Worm (Caenorhabditis elegans): ENCODE measurements around the gene mcm-5.

The mcm-5 gene

ce11 chrIII:4314502-4314901 lies 23.4 kb upstream of the mcm-5 start:
- TF ChIP-seq elt-2 (tag; optimal IDR thresholded peaks at IDR 0.05) (peak; percentile 51), ceh-16 (tag; optimal IDR thresholded peaks at IDR 0.05) (no peak), lsy-12 (tag; optimal IDR thresholded peaks at IDR 0.05) (no peak), unc-62 (GFP tag; optimal IDR thresholded peaks at IDR 0.05) (no peak), lin-39 (tag; optimal IDR thresholded peaks at IDR 0.05) (no peak), ZK546.5 (tag; optimal IDR thresholded peaks at IDR 0.05) (no peak), ceh-9 (tag; optimal IDR thresholded peaks at IDR 0.05) (no peak), fkh-10 (GFP tag; optimal IDR thresholded peaks at IDR 0.05) (no peak), R02D3.7 (tag; optimal IDR thresholded peaks at IDR 0.05) (no peak), sea-2 (GFP tag; optimal IDR thresholded peaks at IDR 0.05) (no peak), mdl-1 (tag; optimal IDR thresholded peaks at IDR 0.05) (no peak), ceh-28 (tag; optimal IDR thresholded peaks at IDR 0.05) (peak; percentile 16), fkh-2 (tag; optimal IDR thresholded peaks at IDR 0.05) (no peak), tbx-2 (tag; optimal IDR thresholded peaks at IDR 0.05) (no peak)

ce11 chrIII:4313061-4313962 lies 22.2 kb upstream of the mcm-5 start, which contains the start of the genes evl-14 and dcn-1:
Gene evl-14 (minus strand): TSS chrIII:4313128.
Gene dcn-1 (plus strand): TSS chrIII:4313912.
- TF ChIP-seq nhr-76 (tag; optimal IDR thresholded peaks at IDR 0.05), result no peak
- TF ChIP-seq nfya-1 (tag; optimal IDR thresholded peaks at IDR 0.05; ENCODE audit: insufficient read depth), result peak; percentile 88
- no peak for TF ChIP-seq lsy-12 (tag; optimal IDR thresholded peaks at IDR 0.05)
- TF ChIP-seq mdl-1 (tag; optimal IDR thresholded peaks at IDR 0.05), result no peak
- no peak for TF ChIP-seq unc-39 (tag; optimal IDR thresholded peaks at IDR 0.05)
- TF ChIP-seq mml-1 (tag; optimal IDR thresholded peaks at IDR 0.05), result no peak
- TF ChIP-seq skn-1 (tag; optimal IDR thresholded peaks at IDR 0.05), result peak; percentile 5
- no peak for TF ChIP-seq ztf-11 (tag; optimal IDR thresholded peaks at IDR 0.05)
- TF ChIP-seq fkh-2 (tag; optimal IDR thresholded peaks at IDR 0.05), result no peak
- TF ChIP-seq hmg-11 (tag; optimal IDR thresholded peaks at IDR 0.05), result peak; percentile 77
- no peak for TF ChIP-seq nhr-67 (tag; optimal IDR thresholded peaks at IDR 0.05)
- TF ChIP-seq nhr-25 (tag; optimal IDR thresholded peaks at IDR 0.05), result peak; percentile 88
- no peak for TF ChIP-seq sea-2 (GFP tag; optimal IDR thresholded peaks at IDR 0.05)
- TF ChIP-seq nhr-77 (tag; optimal IDR thresholded peaks at IDR 0.05), result no peak
- TF ChIP-seq eor-1 (tag; optimal IDR thresholded peaks at IDR 0.05), result no peak
- TF ChIP-seq nhr-28 (tag; optimal IDR thresholded peaks at IDR 0.05), result no peak
- no peak for TF ChIP-seq zag-1 (tag; optimal IDR thresholded peaks at IDR 0.05)
- TF ChIP-seq elt-3 (tag; optimal IDR thresholded peaks at IDR 0.05), result no peak
- peak; percentile 74 for TF ChIP-seq nhr-23 (tag; optimal IDR thresholded peaks at IDR 0.05)
- TF ChIP-seq lin-15B (tag; optimal IDR thresholded peaks at IDR 0.05), result peak; percentile 63
- TF ChIP-seq nhr-11 (tag; optimal IDR thresholded peaks at IDR 0.05), result no peak
- TF ChIP-seq lin-39 (tag; optimal IDR thresholded peaks at IDR 0.05), result peak; percentile 57
- peak; percentile 63 for TF ChIP-seq ceh-28 (tag; optimal IDR thresholded peaks at IDR 0.05)
- no peak for TF ChIP-seq ama-1 (optimal IDR thresholded peaks at IDR 0.05)
- no peak for TF ChIP-seq nhr-43 (tag; optimal IDR thresholded peaks at IDR 0.05; ENCODE audit: poor library complexity, severe bottlenecking)
- peak; percentile 92 for TF ChIP-seq pha-4 (tag; optimal IDR thresholded peaks at IDR 0.05)
- peak; percentile 37 for TF ChIP-seq pqm-1 (tag; optimal IDR thresholded peaks at IDR 0.05)
- no peak for TF ChIP-seq ztf-4 (tag; optimal IDR thresholded peaks at IDR 0.05)
- TF ChIP-seq fkh-10 (GFP tag; optimal IDR thresholded peaks at IDR 0.05), result no peak
- TF ChIP-seq ceh-16 (tag; optimal IDR thresholded peaks at IDR 0.05), result no peak
- no peak for TF ChIP-seq fos-1 (tag; optimal IDR thresholded peaks at IDR 0.05)
- no peak for TF ChIP-seq R02D3.7 (tag; optimal IDR thresholded peaks at IDR 0.05)
- no peak for TF ChIP-seq snpc-4 (tag; optimal IDR thresholded peaks at IDR 0.05)
- peak; percentile 65 for TF ChIP-seq elt-2 (tag; optimal IDR thresholded peaks at IDR 0.05)
- TF ChIP-seq ceh-82 (tag; optimal IDR thresholded peaks at IDR 0.05), result no peak
- TF ChIP-seq unc-62 (GFP tag; optimal IDR thresholded peaks at IDR 0.05), result no peak
- peak; percentile 80 for TF ChIP-seq egl-5 (tag; optimal IDR thresholded peaks at IDR 0.05)
- no peak for TF ChIP-seq ceh-9 (tag; optimal IDR thresholded peaks at IDR 0.05)
- TF ChIP-seq jun-1 (tag; optimal IDR thresholded peaks at IDR 0.05), result peak; percentile 74
